Worm (Caenorhabditis elegans): ENCODE results near the gene epac-1.

ce11 chrIII:10151719-10152118 is 37.3 kb upstream of the epac-1 start:
- TF ChIP-seq ceh-9 (tag; optimal IDR thresholded peaks at IDR 0.05) = no peak
- TF ChIP-seq unc-62 (GFP tag; optimal IDR thresholded peaks at IDR 0.05) = no peak
